Worm (Caenorhabditis elegans) whole organism, L4 larva: ENCODE measurements around the gene C24A8.6.
A peak's percentile ranks its signal among the peaks of the same experiment; 100 is the strongest.

Experiments used
- F49E8.2 ChIP-seq: sonication (generic microtip); optimal IDR thresholded peaks from 2 replicates; lab custom pipeline; 2016; ENCODE audit warnings: missing compliant biosample characterization, mild to moderate bottlenecking, missing genetic modification characterization, borderline replicate concordance
- Y75B8A.6 ChIP-seq: fragments of 200-800 bp; sonication (Bioruptor generic); IDR thresholded peaks from 2 replicates; pipeline ENCODE4 v1.3.6; 2022; ENCODE audit warnings: missing genetic modification reagents, missing genetic modification characterization, missing compliant biosample characterization
- ZK546.5 ChIP-seq, 2 experiments: sonication (generic microtip); optimal IDR thresholded peaks; 2 replicates each; lab custom pipeline; 2017; ENCODE audit warnings: missing biosample characterization in 2 of 2, missing genetic modification characterization in 2 of 2
- arid-1 ChIP-seq: fragments of 200-800 bp; sonication (Bioruptor generic); conservative IDR thresholded peaks from 2 replicates; pipeline ENCODE4 v1.3.6; 2022; ENCODE audit warnings: missing genetic modification reagents, missing genetic modification characterization, missing compliant biosample characterization
- ceh-20 ChIP-seq: fragments of 200-800 bp; sonication (Bioruptor generic); IDR thresholded peaks from 2 replicates; pipeline ENCODE4 v1.3.6; 2022; ENCODE audit warnings: missing genetic modification reagents, missing genetic modification characterization, missing compliant biosample characterization
- ceh-32 ChIP-seq: sonication (generic microtip); optimal IDR thresholded peaks from 2 replicates; lab custom pipeline; 2016; ENCODE audit warnings: mild to moderate bottlenecking, missing genetic modification characterization, missing compliant biosample characterization; ENCODE audit not compliant: poor library complexity
- ceh-62 ChIP-seq: sonication (generic microtip); optimal IDR thresholded peaks from 2 replicates; lab custom pipeline; 2017; ENCODE audit warnings: missing biosample characterization, missing genetic modification characterization
- ceh-82 ChIP-seq: sonication (generic microtip); optimal IDR thresholded peaks from 2 replicates; lab custom pipeline; 2017; ENCODE audit warnings: missing biosample characterization, missing genetic modification characterization
- ces-1 ChIP-seq: fragments of 150-350 bp; sonication (generic microtip); optimal IDR thresholded peaks from 4 replicates; lab custom pipeline; 2014; ENCODE audit warnings: missing biosample characterization, missing genetic modification reagents, missing genetic modification characterization
- ctbp-1 ChIP-seq: fragments of 200-800 bp; sonication (Bioruptor generic); IDR thresholded peaks from 2 replicates; pipeline ENCODE4 v1.3.6; 2022; ENCODE audit warnings: missing genetic modification reagents, missing genetic modification characterization, missing compliant biosample characterization
- daf-19 ChIP-seq: fragments of 200-800 bp; sonication (Bioruptor generic); conservative IDR thresholded peaks from 2 replicates; pipeline ENCODE4 v1.3.6; 2022; ENCODE audit warnings: missing genetic modification characterization, missing compliant biosample characterization
- daf-8 ChIP-seq: fragments of 200-800 bp; sonication (Bioruptor generic); IDR thresholded peaks from 2 replicates; pipeline ENCODE4 v1.3.6; 2022; ENCODE audit warnings: missing genetic modification characterization, missing compliant biosample characterization
- dmd-8 ChIP-seq: fragments of 200-800 bp; sonication (Bioruptor generic); IDR thresholded peaks from 2 replicates; pipeline ENCODE4 v1.3.6; 2022; ENCODE audit warnings: missing genetic modification characterization, missing compliant biosample characterization
- dpl-1 ChIP-seq: fragments of 150-350 bp; optimal IDR thresholded peaks from 2 replicates; lab custom pipeline; 2014; ENCODE audit warnings: missing biosample characterization, missing genetic modification reagents, missing genetic modification characterization
- egl-43 ChIP-seq: fragments of 200-800 bp; sonication (Bioruptor generic); IDR thresholded peaks from 2 replicates; pipeline ENCODE4 v1.3.6; 2022; ENCODE audit warnings: missing genetic modification reagents, missing genetic modification characterization, missing compliant biosample characterization
- fkh-10 ChIP-seq: fragments of 150-350 bp; optimal IDR thresholded peaks from 2 replicates; lab custom pipeline; 2014; ENCODE audit warnings: missing biosample characterization, missing genetic modification reagents, missing genetic modification characterization
- hif-1 ChIP-seq, 2 experiments: sonication (generic microtip); optimal IDR thresholded peaks; 2 replicates each; lab custom pipeline; 2016 to 2017; ENCODE audit warnings: missing compliant biosample characterization in 2 of 2, missing genetic modification characterization in 2 of 2, missing genetic modification reagents in 2 of 2, missing genotype in 2 of 2, mild to moderate bottlenecking in 1 of 2
- hlh-30 ChIP-seq: sonication (generic microtip); optimal IDR thresholded peaks from 2 replicates; lab custom pipeline; 2017; ENCODE audit warnings: antibody characterized with exemption, mild to moderate bottlenecking, missing genetic modification characterization, missing compliant biosample characterization; ENCODE audit not compliant: insufficient read depth
- hmg-1.1 ChIP-seq: fragments of 200-800 bp; sonication (Bioruptor generic); IDR thresholded peaks from 2 replicates; pipeline ENCODE4 v1.3.6; 2022; ENCODE audit warnings: missing genetic modification reagents, missing genetic modification characterization, missing compliant biosample characterization
- jun-1 ChIP-seq: fragments of 150-350 bp; optimal IDR thresholded peaks from 2 replicates; lab custom pipeline; 2014; ENCODE audit warnings: missing biosample characterization, missing genetic modification reagents, missing genetic modification characterization
- lim-7 ChIP-seq: fragments of 200-800 bp; sonication (Bioruptor generic); IDR thresholded peaks from 2 replicates; pipeline ENCODE4 v1.3.6; 2022; ENCODE audit warnings: missing genetic modification characterization, missing compliant biosample characterization
- lin-1 ChIP-seq: fragments of 200-800 bp; sonication (Bioruptor generic); IDR thresholded peaks from 2 replicates; pipeline ENCODE4 v1.3.6; 2022; ENCODE audit warnings: missing genetic modification reagents, missing genetic modification characterization, missing compliant biosample characterization
- lin-13 ChIP-seq: fragments of 150-350 bp; optimal IDR thresholded peaks from 2 replicates; lab custom pipeline; 2014; ENCODE audit warnings: missing biosample characterization, missing genetic modification reagents, missing genetic modification characterization
- madf-5 ChIP-seq, 2 experiments: fragments of 200-800 bp; sonication (Bioruptor generic); IDR thresholded peaks; 2 replicates each; pipeline ENCODE4 v1.3.6; 2022; ENCODE audit warnings: missing compliant biosample characterization in 2 of 2, missing genetic modification characterization in 2 of 2
- mdl-1 ChIP-seq, 2 experiments: fragments of 150-350 bp in 1 of 2; sonication (generic microtip) in 1 of 2; optimal IDR thresholded peaks; 2 replicates each; lab custom pipeline; 2014 to 2017; ENCODE audit warnings: missing biosample characterization in 2 of 2, missing genetic modification characterization in 2 of 2
- mdt-29 ChIP-seq: fragments of 200-800 bp; sonication (Bioruptor generic); IDR thresholded peaks from 2 replicates; pipeline ENCODE4 v1.3.6; 2022; ENCODE audit warnings: missing genetic modification reagents, missing genetic modification characterization, missing compliant biosample characterization
- mep-1 ChIP-seq: fragments of 150-350 bp; sonication (generic microtip); optimal IDR thresholded peaks from 3 replicates; lab custom pipeline; 2014; ENCODE audit warnings: missing biosample characterization, missing genetic modification characterization
- mes-2 ChIP-seq: sonication (generic microtip); optimal IDR thresholded peaks from 2 replicates; lab custom pipeline; 2016; ENCODE audit warnings: missing genotype, mild to moderate bottlenecking, missing genetic modification characterization, missing compliant biosample characterization; ENCODE audit not compliant: poor library complexity, severe bottlenecking
- nhr-11 ChIP-seq: fragments of 150-350 bp; optimal IDR thresholded peaks from 2 replicates; lab custom pipeline; 2014; ENCODE audit warnings: missing biosample characterization, missing genetic modification characterization
- nhr-111 ChIP-seq: fragments of 200-800 bp; sonication (Bioruptor generic); optimal IDR thresholded peaks from 2 replicates; lab custom pipeline; 2018; ENCODE audit warnings: mild to moderate bottlenecking, missing genetic modification characterization, missing compliant biosample characterization
- nhr-42 ChIP-seq: fragments of 200-800 bp; sonication (Bioruptor generic); IDR thresholded peaks from 2 replicates; pipeline ENCODE4 v1.3.6; 2022; ENCODE audit warnings: missing genetic modification characterization, missing compliant biosample characterization
- nhr-76 ChIP-seq: fragments of 150-350 bp; optimal IDR thresholded peaks from 2 replicates; lab custom pipeline; 2014; ENCODE audit warnings: missing biosample characterization, missing genetic modification characterization
- php-3 ChIP-seq: fragments of 200-800 bp; sonication (Bioruptor generic); IDR thresholded peaks from 2 replicates; pipeline ENCODE4 v1.3.6; 2022; ENCODE audit warnings: missing genetic modification reagents, missing genetic modification characterization, missing compliant biosample characterization
- saeg-2 ChIP-seq: fragments of 200-800 bp; sonication (Bioruptor generic); IDR thresholded peaks from 2 replicates; pipeline ENCODE4 v1.3.6; 2022; ENCODE audit warnings: missing genetic modification reagents, missing genetic modification characterization, missing compliant biosample characterization
- sdz-12 ChIP-seq: fragments of 200-800 bp; sonication (Bioruptor generic); optimal IDR thresholded peaks from 2 replicates; lab custom pipeline; 2018; ENCODE audit warnings: mild to moderate bottlenecking, missing genetic modification characterization, missing compliant biosample characterization
- set-16 ChIP-seq: fragments of 200-800 bp; sonication (Bioruptor generic); IDR thresholded peaks from 2 replicates; pipeline ENCODE4 v1.3.6; 2022; ENCODE audit warnings: missing genetic modification reagents, missing genetic modification characterization, missing compliant biosample characterization
- snpc-1.2 ChIP-seq: fragments of 200-800 bp; sonication (Bioruptor generic); IDR thresholded peaks from 2 replicates; pipeline ENCODE4 v1.3.6; 2022; ENCODE audit warnings: missing genetic modification reagents, missing genetic modification characterization, missing compliant biosample characterization
- spr-3 ChIP-seq: fragments of 200-800 bp; sonication (Bioruptor generic); optimal IDR thresholded peaks from 2 replicates; lab custom pipeline; 2018; ENCODE audit warnings: mild to moderate bottlenecking, missing genetic modification characterization, missing compliant biosample characterization
- vab-7 ChIP-seq: fragments of 200-800 bp; sonication (Bioruptor generic); IDR thresholded peaks from 2 replicates; pipeline ENCODE4 v1.3.6; 2022; ENCODE audit warnings: missing genetic modification reagents, missing genetic modification characterization, missing compliant biosample characterization
- zip-11 ChIP-seq: fragments of 200-800 bp; sonication (Bioruptor generic); IDR thresholded peaks from 2 replicates; pipeline ENCODE4 v1.3.6; 2022; ENCODE audit warnings: missing genetic modification characterization, missing compliant biosample characterization
- ztf-11 ChIP-seq: fragments of 150-350 bp; optimal IDR thresholded peaks from 2 replicates; lab custom pipeline; 2014; ENCODE audit warnings: missing biosample characterization, missing genetic modification characterization
- ztf-7 ChIP-seq: fragments of 150-350 bp; optimal IDR thresholded peaks from 2 replicates; lab custom pipeline; 2014; ENCODE audit warnings: missing biosample characterization, missing genetic modification characterization

The C24A8.6 gene

DNA sequence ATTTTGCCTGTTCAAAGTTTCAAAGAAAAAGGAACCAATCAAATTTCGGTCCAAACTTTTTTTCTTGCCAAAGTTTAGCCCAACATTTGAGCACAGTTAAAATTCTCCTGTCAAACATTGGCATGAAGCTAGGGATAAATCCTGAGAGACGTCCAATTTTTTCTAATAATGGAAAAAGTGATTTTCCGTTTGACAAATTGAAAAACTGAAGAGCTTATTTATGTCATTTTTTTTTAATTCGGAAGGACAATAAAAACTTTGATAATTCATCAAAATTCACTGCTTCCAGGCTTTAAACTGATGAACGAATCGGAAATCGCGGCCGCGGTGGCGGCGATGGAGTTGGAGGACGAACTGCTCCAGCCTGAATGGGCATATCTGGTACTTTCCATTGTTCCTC, 11.6 kb downstream of the C24A8.6 start, which contains the start of gene dop-6:
dop-6 (plus strand) TSS at position 301 of the 400 bp plus-strand sequence.
- TF ChIP-seq lin-1 (GFP tag; lab: Robert Waterston, UW): no peak
- no peak for TF ChIP-seq mdt-29 (GFP tag; lab: Robert Waterston, UW)
- no peak for TF ChIP-seq ztf-11
- TF ChIP-seq ceh-62: no peak
- no peak for TF ChIP-seq sdz-12
- no peak for TF ChIP-seq php-3
- no peak for TF ChIP-seq nhr-76 (tag; lab: Kevin White, UChicago)
- no peak for TF ChIP-seq Y75B8A.6
- TF ChIP-seq ceh-82 (tag; lab: Kevin White, UChicago): no peak
- TF ChIP-seq mep-1 (tag; lab: Kevin White, UChicago): no peak
- no peak for TF ChIP-seq vab-7 (GFP tag; lab: Robert Waterston, UW)
- no peak for TF ChIP-seq jun-1 (tag; lab: Kevin White, UChicago)
- no peak for TF ChIP-seq mdl-1 (tag; optimal IDR thresholded peaks at IDR 0.05; lab: Kevin White, UChicago)
- no peak for TF ChIP-seq ctbp-1
- no peak for TF ChIP-seq hmg-1.1

DNA sequence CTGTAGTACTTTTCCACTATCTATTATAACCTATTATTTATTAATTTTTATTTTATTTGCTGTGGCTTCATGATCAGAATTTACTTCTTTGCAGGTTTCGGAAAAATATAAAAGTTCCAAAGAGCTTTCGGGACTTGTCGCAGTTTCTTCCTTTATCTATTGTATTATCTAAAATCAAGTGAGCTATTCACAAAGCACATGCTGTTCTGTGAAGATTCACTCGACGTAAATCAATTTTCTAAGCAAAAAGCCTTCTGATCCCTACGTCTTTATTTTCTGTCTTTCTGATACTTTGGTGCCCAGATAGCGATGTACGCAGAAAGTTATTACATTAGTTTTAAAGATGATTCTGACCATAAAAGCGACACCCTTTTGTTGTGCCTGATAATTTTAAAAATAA, 15.1 kb downstream of the C24A8.6 start:
- no peak for TF ChIP-seq daf-8 (GFP tag; lab: Robert Waterston, UW)
- TF ChIP-seq ces-1: peak; percentile 31
- TF ChIP-seq ceh-32 (tag; lab: Kevin White, UChicago): no peak
- no peak for TF ChIP-seq snpc-1.2
- no peak for TF ChIP-seq lin-13 (GFP tag; lab: Kevin White, UChicago)
- TF ChIP-seq fkh-10 (GFP tag; lab: Kevin White, UChicago): peak; percentile 82
- no peak for TF ChIP-seq set-16 (GFP tag; lab: Robert Waterston, UW)
- TF ChIP-seq, all 104 proteins: peak for 2

DNA sequence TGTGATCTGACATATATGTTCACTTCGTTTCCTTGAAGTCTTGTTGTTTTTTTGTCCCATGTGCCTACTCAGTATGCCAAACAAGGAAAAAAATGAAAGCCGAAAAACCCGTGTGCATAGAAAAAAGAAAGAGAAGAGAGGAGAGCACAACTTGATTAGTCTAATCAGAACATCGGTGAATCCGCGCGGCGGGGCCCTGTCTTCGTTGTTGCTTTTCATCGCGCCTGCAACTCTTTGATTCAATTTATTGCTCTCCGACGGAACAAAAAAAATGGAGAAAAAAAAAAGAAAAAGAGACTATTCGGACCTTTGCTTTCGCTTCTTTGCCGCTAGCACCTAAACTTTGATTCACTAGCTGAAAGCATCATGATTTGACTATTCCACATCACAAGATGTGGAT, 17.3 kb downstream of the C24A8.6 start:
- no peak for TF ChIP-seq nhr-76 (tag; lab: Kevin White, UChicago)
- TF ChIP-seq madf-5 (GFP tag; IDR thresholded peaks at IDR 0.05; lab: Robert Waterston, UW): no peak
- TF ChIP-seq ces-1: peak; percentile 83
- no peak for TF ChIP-seq ZK546.5 (tag; optimal IDR thresholded peaks at IDR 0.05; lab: Kevin White, UChicago)
- TF ChIP-seq ctbp-1: peak; percentile 65
- peak; percentile 90 for TF ChIP-seq fkh-10 (GFP tag; lab: Kevin White, UChicago)
- TF ChIP-seq hif-1 (tag; optimal IDR thresholded peaks at IDR 0.05; lab: Kevin White, UChicago): no peak
- TF ChIP-seq, all 104 proteins: peak for 3

DNA sequence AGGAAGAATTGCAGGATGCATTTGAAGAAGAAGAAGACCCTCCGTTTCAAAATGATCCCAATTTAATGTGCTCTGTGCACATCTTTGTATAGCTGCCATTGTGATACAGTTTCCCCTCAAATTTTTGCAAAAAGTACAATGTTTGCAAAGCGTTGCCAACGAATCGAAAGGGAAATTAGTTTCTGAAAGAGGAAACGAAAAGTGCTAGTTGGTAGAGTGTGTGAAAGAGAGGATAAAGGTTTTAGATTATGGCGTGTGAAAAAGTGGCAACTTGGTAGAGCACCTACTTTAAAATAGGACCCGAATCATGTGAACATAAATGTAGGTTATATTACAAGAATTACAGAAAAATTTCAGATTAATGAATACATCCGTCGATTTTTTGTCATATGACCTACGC, 20.5 kb downstream of the C24A8.6 start, which contains the start of gene C52B9.8:
C52B9.8 (minus strand) TSS at position 101 of the 400 bp plus-strand sequence.
- no peak for TF ChIP-seq dpl-1 (GFP tag; lab: Kevin White, UChicago)
- no peak for TF ChIP-seq egl-43 (GFP tag; lab: Robert Waterston, UW)
- TF ChIP-seq nhr-42 (GFP tag; lab: Robert Waterston, UW): no peak
- no peak for TF ChIP-seq saeg-2 (GFP tag; lab: Robert Waterston, UW)
- no peak for TF ChIP-seq nhr-11
- no peak for TF ChIP-seq zip-11
- no peak for TF ChIP-seq lim-7 (GFP tag; lab: Robert Waterston, UW)
- TF ChIP-seq hlh-30 (tag; lab: Kevin White, UChicago): no peak
- no peak for TF ChIP-seq dmd-8 (GFP tag; lab: Robert Waterston, UW)
- TF ChIP-seq nhr-111 (GFP tag; lab: Kevin White, UChicago): no peak
- TF ChIP-seq php-3: no peak
- no peak for TF ChIP-seq ceh-20
- TF ChIP-seq arid-1: no peak
- TF ChIP-seq spr-3: no peak
- TF ChIP-seq mes-2 (tag; lab: Kevin White, UChicago): no peak
- TF ChIP-seq daf-19 (GFP tag; lab: Robert Waterston, UW): no peak
- no peak for TF ChIP-seq lin-1 (GFP tag; lab: Robert Waterston, UW)
- no peak for TF ChIP-seq ztf-7
- TF ChIP-seq F49E8.2 (tag; lab: Kevin White, UChicago): no peak
